Fruit fly (Drosophila melanogaster) whole organism, prepupa: ENCODE data around the gene CG31126.

ENCODE experiments used
- CG10631 ChIP-seq: fragments of 200-800 bp; sonication (Bioruptor generic); optimal IDR thresholded peaks from 2 replicates; lab custom pipeline; 2016; ENCODE audit warnings: missing biosample characterization, missing genetic modification characterization
- CG15336 ChIP-seq: fragments of 200-800 bp; sonication (Bioruptor generic); IDR thresholded peaks from 2 replicates; pipeline ENCODE4 v1.3.6; 2022; ENCODE audit warnings: missing biosample characterization, missing genetic modification characterization
- CG4318 ChIP-seq: fragments of 200-800 bp; sonication (Bioruptor generic); optimal IDR thresholded peaks from 3 replicates; lab custom pipeline; 2017; ENCODE audit warnings: missing biosample characterization, mild to moderate bottlenecking, missing genetic modification characterization
- Eip78C ChIP-seq: fragments of 200-800 bp; sonication (Bioruptor generic); peaks from one replicate; lab custom pipeline; 2016; ENCODE audit warnings: missing biosample characterization, missing genetic modification characterization
- Hr39 ChIP-seq: fragments of 200-800 bp; sonication (Bioruptor generic); optimal IDR thresholded peaks from 2 replicates; lab custom pipeline; 2016; ENCODE audit warnings: missing biosample characterization, missing genetic modification characterization
- svp ChIP-seq: fragments of 200-800 bp; sonication (Bioruptor generic); peaks from one replicate; lab custom pipeline; 2016; ENCODE audit warnings: missing biosample characterization, missing genetic modification characterization

dm6 chr3R:24626003-24626486 lies 33.4 kb upstream of the CG31126 start:
- TF ChIP-seq CG4318 (GFP tag; lab: Kevin White, UChicago) = no peak
- peak; percentile 58 for TF ChIP-seq CG15336 (GFP tag; lab: Robert Waterston, UW)
- TF ChIP-seq Hr39 (GFP tag; lab: Kevin White, UChicago) = peak; percentile 30
- TF ChIP-seq CG10631 (GFP tag; lab: Kevin White, UChicago) = no peak
- TF ChIP-seq Eip78C (GFP tag; lab: Kevin White, UChicago) = peak; percentile 87
- peak; percentile 73 for TF ChIP-seq svp (GFP tag; lab: Kevin White, UChicago)
